Worm (Caenorhabditis elegans): ENCODE data around the gene let-653.

The let-653 gene

DNA sequence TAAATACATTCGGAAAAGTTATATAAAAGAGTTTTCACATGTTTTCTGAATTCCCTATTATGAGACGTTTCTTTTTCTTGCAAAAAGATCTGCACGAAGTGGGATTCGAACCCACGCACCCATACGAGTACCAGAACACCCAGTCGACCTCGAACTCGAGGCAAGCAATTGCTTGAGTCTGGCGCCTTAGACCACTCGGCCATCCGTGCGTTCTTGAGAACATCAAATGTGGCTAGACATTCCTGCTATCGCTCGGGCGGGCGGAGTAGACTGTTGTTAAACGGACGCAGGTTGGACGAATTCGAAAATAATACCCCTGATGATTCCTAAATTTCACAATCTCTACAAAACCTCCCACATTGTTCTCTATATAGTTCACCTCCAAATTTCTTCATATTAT, 43.0 kb downstream of the let-653 start:
- no peak for TF ChIP-seq blmp-1 (tag; optimal IDR thresholded peaks at IDR 0.05; ENCODE audit: insufficient read depth)
- no peak for TF ChIP-seq mdl-1 (tag; optimal IDR thresholded peaks at IDR 0.05)
- no peak for TF ChIP-seq nhr-11 (tag; optimal IDR thresholded peaks at IDR 0.05)
- no peak for TF ChIP-seq Y55F3AM.14 (GFP tag; optimal IDR thresholded peaks at IDR 0.05)
- TF ChIP-seq alr-1 (tag; optimal IDR thresholded peaks at IDR 0.05) = no peak
- no peak for TF ChIP-seq ceh-82 (tag; optimal IDR thresholded peaks at IDR 0.05)
- no peak for TF ChIP-seq unc-39 (tag; optimal IDR thresholded peaks at IDR 0.05)
- TF ChIP-seq sma-3 (GFP tag; optimal IDR thresholded peaks at IDR 0.05) = peak; percentile 77
- no peak for TF ChIP-seq lsy-2 (tag; optimal IDR thresholded peaks at IDR 0.05)
- TF ChIP-seq F13H6.1 (tag; optimal IDR thresholded peaks at IDR 0.05) = peak; percentile 14
- TF ChIP-seq unc-62 (GFP tag; optimal IDR thresholded peaks at IDR 0.05) = no peak
- TF ChIP-seq fos-1 (tag; optimal IDR thresholded peaks at IDR 0.05) = peak; percentile 40
- TF ChIP-seq elt-3 (tag; optimal IDR thresholded peaks at IDR 0.05) = no peak
- TF ChIP-seq nhr-6 (tag; optimal IDR thresholded peaks at IDR 0.05) = no peak
- TF ChIP-seq peb-1 (tag; optimal IDR thresholded peaks at IDR 0.05) = no peak
- TF ChIP-seq lin-13 (GFP tag; optimal IDR thresholded peaks at IDR 0.05) = no peak
- no peak for TF ChIP-seq egl-27 (tag; optimal IDR thresholded peaks at IDR 0.05)
- TF ChIP-seq aly-2 (tag; optimal IDR thresholded peaks at IDR 0.05) = no peak
- peak; percentile 0 for TF ChIP-seq ceh-16 (tag; optimal IDR thresholded peaks at IDR 0.05)
- no peak for TF ChIP-seq ztf-1 (GFP tag; conservative IDR thresholded peaks at IDR 0.05)
- no peak for TF ChIP-seq unc-55 (GFP tag; optimal IDR thresholded peaks at IDR 0.05)
- no peak for TF ChIP-seq R02D3.7 (tag; optimal IDR thresholded peaks at IDR 0.05)
- TF ChIP-seq C34F6.9 (tag; optimal IDR thresholded peaks at IDR 0.05) = peak; percentile 34
- TF ChIP-seq nhr-12 (tag; optimal IDR thresholded peaks at IDR 0.05) = no peak
- peak; percentile 42 for TF ChIP-seq gmeb-1 (tag; optimal IDR thresholded peaks at IDR 0.05)
- TF ChIP-seq zag-1 (tag; optimal IDR thresholded peaks at IDR 0.05) = no peak
- no peak for TF ChIP-seq mab-5 (tag; optimal IDR thresholded peaks at IDR 0.05)
- peak; percentile 29 for TF ChIP-seq sem-4 (tag; optimal IDR thresholded peaks at IDR 0.05)
- no peak for TF ChIP-seq nhr-237 (tag; optimal IDR thresholded peaks at IDR 0.05)
- no peak for TF ChIP-seq snpc-4 (tag; optimal IDR thresholded peaks at IDR 0.05)
- no peak for TF ChIP-seq ama-1 (optimal IDR thresholded peaks at IDR 0.05)
- TF ChIP-seq sma-9 (GFP tag; optimal IDR thresholded peaks at IDR 0.05) = peak; percentile 56
- TF ChIP-seq sma-9 (tag; optimal IDR thresholded peaks at IDR 0.05) = no peak
- TF ChIP-seq dmd-4 (tag; optimal IDR thresholded peaks at IDR 0.05) = no peak
- TF ChIP-seq nhr-23 (tag; optimal IDR thresholded peaks at IDR 0.05) = no peak
- TF ChIP-seq elt-1 (tag; optimal IDR thresholded peaks at IDR 0.05) = no peak
- no peak for TF ChIP-seq nhr-77 (tag; optimal IDR thresholded peaks at IDR 0.05)
- TF ChIP-seq lin-39 (tag; optimal IDR thresholded peaks at IDR 0.05) = no peak
- TF ChIP-seq skn-1 (tag; optimal IDR thresholded peaks at IDR 0.05) = no peak
- no peak for TF ChIP-seq ZK546.5 (tag; optimal IDR thresholded peaks at IDR 0.05)
- TF ChIP-seq mbf-1 (tag; optimal IDR thresholded peaks at IDR 0.05) = no peak
- peak; percentile 17 for TF ChIP-seq nhr-25 (tag; optimal IDR thresholded peaks at IDR 0.05)
- peak; percentile 49 for TF ChIP-seq nhr-129 (tag; optimal IDR thresholded peaks at IDR 0.05)
- TF ChIP-seq nhr-21 (tag; optimal IDR thresholded peaks at IDR 0.05) = peak; percentile 26
- TF ChIP-seq ztf-11 (tag; optimal IDR thresholded peaks at IDR 0.05) = no peak
- peak; percentile 33 for TF ChIP-seq lin-11 (tag; optimal IDR thresholded peaks at IDR 0.05)
- TF ChIP-seq nhr-10 (tag; optimal IDR thresholded peaks at IDR 0.05) = no peak
- no peak for TF ChIP-seq ztf-4 (tag; optimal IDR thresholded peaks at IDR 0.05)
- TF ChIP-seq crh-2 (tag; optimal IDR thresholded peaks at IDR 0.05) = peak; percentile 9

DNA sequence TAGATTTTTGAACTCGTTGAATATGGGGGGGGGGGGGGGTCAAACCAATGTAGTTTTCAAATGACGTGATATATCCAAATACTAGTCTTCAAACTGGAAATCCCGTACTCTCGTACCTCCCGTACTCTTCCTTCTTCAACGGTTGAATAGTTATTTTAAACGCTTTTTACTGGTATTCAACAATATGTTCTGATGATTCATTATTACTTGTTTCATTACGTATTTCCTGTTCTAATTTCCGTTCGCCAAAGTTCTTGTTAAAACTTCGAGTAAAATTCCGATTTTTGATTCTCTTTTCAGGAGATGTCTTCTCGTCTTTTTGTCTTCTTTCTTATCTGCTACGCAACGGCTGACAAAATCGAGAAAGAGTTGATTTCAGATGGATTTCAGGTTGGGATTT, 45.2 kb downstream of the let-653 start, which contains the start of gene nhx-9:
nhx-9 (plus strand) TSS at position 301 of the 400 bp plus-strand sequence.
- no peak for TF ChIP-seq ZK546.5 (tag; optimal IDR thresholded peaks at IDR 0.05)
- TF ChIP-seq alr-1 (tag; optimal IDR thresholded peaks at IDR 0.05) = no peak
- TF ChIP-seq nhr-77 (tag; optimal IDR thresholded peaks at IDR 0.05) = no peak
- TF ChIP-seq unc-55 (GFP tag; optimal IDR thresholded peaks at IDR 0.05) = no peak

Data from whole organism, L2 larva.